Fruit fly (Drosophila melanogaster) whole organism, adult: ENCODE data around the gene CG33270.
A peak's percentile ranks its signal among the peaks of the same experiment; 100 is the strongest.

ENCODE experiments used
- CG11617 ChIP-seq: fragments of 200-800 bp; sonication (Bioruptor generic); optimal IDR thresholded peaks from 2 replicates; lab custom pipeline; 2017; ENCODE audit warnings: mild to moderate bottlenecking, missing biosample characterization, missing genetic modification reagents, missing genetic modification characterization
- CG12768 ChIP-seq: fragments of 200-800 bp; sonication (Bioruptor generic); optimal IDR thresholded peaks from 2 replicates; lab custom pipeline; 2017; ENCODE audit warnings: missing biosample characterization, missing genetic modification characterization, mild to moderate bottlenecking, moderate library complexity, missing genetic modification reagents
- CG14711 ChIP-seq: fragments of 200-800 bp; sonication (Bioruptor generic); optimal IDR thresholded peaks from 2 replicates; lab custom pipeline; 2018; ENCODE audit warnings: missing biosample characterization, mild to moderate bottlenecking, missing genetic modification characterization, moderate library complexity
- CG1620 ChIP-seq: fragments of 200-800 bp; sonication (Bioruptor generic); optimal IDR thresholded peaks from 2 replicates; lab custom pipeline; 2016; ENCODE audit warnings: missing biosample characterization, missing genetic modification characterization
- CG33017 ChIP-seq: fragments of 200-800 bp; sonication (Bioruptor generic); optimal IDR thresholded peaks from 2 replicates; lab custom pipeline; 2018; ENCODE audit warnings: missing biosample characterization, mild to moderate bottlenecking, missing genetic modification characterization, moderate library complexity
- CG5204 ChIP-seq: fragments of 200-800 bp; sonication (Bioruptor generic); optimal IDR thresholded peaks from 2 replicates; lab custom pipeline; 2016; ENCODE audit warnings: missing biosample characterization, missing genetic modification characterization
- CG7045 ChIP-seq: fragments of 200-800 bp; sonication (Bioruptor generic); optimal IDR thresholded peaks from 2 replicates; lab custom pipeline; 2017; ENCODE audit warnings: missing biosample characterization, mild to moderate bottlenecking, missing genetic modification characterization
- CG7101 ChIP-seq: fragments of 200-800 bp; sonication (Bioruptor generic); optimal IDR thresholded peaks from 2 replicates; lab custom pipeline; 2018; ENCODE audit warnings: missing biosample characterization, mild to moderate bottlenecking, missing genetic modification characterization, moderate library complexity
- Clk ChIP-seq: fragments of 200-800 bp; sonication (Bioruptor generic); optimal IDR thresholded peaks from 2 replicates; lab custom pipeline; 2017; ENCODE audit warnings: missing biosample characterization, missing genetic modification characterization
- Crg-1 ChIP-seq: fragments of 200-800 bp; sonication (Bioruptor generic); optimal IDR thresholded peaks from 2 replicates; lab custom pipeline; 2016; ENCODE audit warnings: missing biosample characterization, missing genetic modification characterization
- Hr96 ChIP-seq: fragments of 200-800 bp; sonication (Bioruptor generic); optimal IDR thresholded peaks from 2 replicates; lab custom pipeline; 2016; ENCODE audit warnings: missing biosample characterization, missing genetic modification characterization
- Mnt ChIP-seq: fragments of 200-800 bp; sonication (Bioruptor generic); optimal IDR thresholded peaks from 2 replicates; lab custom pipeline; 2016; ENCODE audit warnings: missing biosample characterization, mild to moderate bottlenecking, missing genetic modification characterization
- bab1 ChIP-seq: fragments of 200-800 bp; sonication (Bioruptor generic); optimal IDR thresholded peaks from 3 replicates; lab custom pipeline; 2019; ENCODE audit warnings: missing biosample characterization, mild to moderate bottlenecking, missing genetic modification characterization, moderate library complexity
- cic ChIP-seq: fragments of 200-800 bp; sonication (Bioruptor generic); optimal IDR thresholded peaks from 2 replicates; lab custom pipeline; 2017; ENCODE audit warnings: missing biosample characterization, mild to moderate bottlenecking, missing genetic modification characterization, moderate library complexity
- cnc ChIP-seq, 2 experiments: fragments of >200 bp; optimal IDR thresholded peaks; 2 replicates each; lab custom pipeline; 2017
- kay ChIP-seq: fragments of 200-800 bp; sonication (Bioruptor generic); peaks from one replicate; lab custom pipeline; 2016; ENCODE audit warnings: missing biosample characterization, missing genetic modification characterization, borderline replicate concordance
- ovo ChIP-seq: fragments of 200-800 bp; sonication (Bioruptor generic); optimal IDR thresholded peaks from 2 replicates; lab custom pipeline; 2016; ENCODE audit warnings: missing biosample characterization, missing genetic modification characterization
- pad ChIP-seq: fragments of 200-800 bp; sonication (Bioruptor generic); optimal IDR thresholded peaks from 3 replicates; lab custom pipeline; 2017; ENCODE audit warnings: missing biosample characterization, missing genetic modification characterization, mild to moderate bottlenecking, moderate library complexity, missing genetic modification reagents
- tj ChIP-seq: fragments of 200-800 bp; sonication (Bioruptor generic); optimal IDR thresholded peaks from 3 replicates; lab custom pipeline; 2017; ENCODE audit warnings: missing biosample characterization, mild to moderate bottlenecking, missing genetic modification characterization, moderate library complexity
- toe ChIP-seq: fragments of 200-800 bp; sonication (Bioruptor generic); optimal IDR thresholded peaks from 2 replicates; lab custom pipeline; 2016; ENCODE audit warnings: missing biosample characterization, missing genetic modification characterization

The CG33270 gene

DNA sequence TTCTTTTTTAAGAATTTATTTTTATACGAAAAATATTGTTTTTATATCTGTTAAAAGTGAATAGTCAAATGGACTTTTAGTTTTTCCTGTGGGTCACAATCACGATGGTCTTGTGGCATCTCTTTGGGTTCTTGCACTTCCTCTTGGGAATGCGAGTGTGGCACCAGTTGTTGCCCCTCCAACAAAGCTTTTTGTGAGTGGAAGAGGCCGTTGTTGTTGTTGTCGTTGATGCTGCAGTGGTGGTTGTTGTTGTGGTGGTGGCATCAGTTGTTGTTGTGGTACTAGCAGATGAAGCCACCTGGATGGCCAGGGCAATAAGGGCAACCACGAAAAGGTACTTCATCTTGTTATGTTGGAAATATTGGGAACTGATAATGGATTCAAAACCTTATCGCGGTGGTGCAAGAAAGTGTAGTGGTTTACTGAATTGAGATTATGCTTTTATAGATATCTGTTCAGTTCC lies at the start of gene CG33270:
Gene CG33270, minus strand, starts transcription at position 413 of the 463 bp plus-strand sequence.
- TF ChIP-seq CG7045 (GFP tag; lab: Kevin White, UChicago) (no peak), tj (GFP tag; lab: Kevin White, UChicago) (no peak), Hr96 (no peak), pad (GFP tag; lab: Kevin White, UChicago) (no peak), cnc (optimal IDR thresholded peaks at IDR 0.05; lab: Kevin White, UChicago) (no peak), toe (no peak), bab1 (GFP tag; lab: Kevin White, UChicago) (no peak), cic (no peak), CG14711 (no peak), ovo (GFP tag; lab: Kevin White, UChicago) (no peak), CG11617 (GFP tag; lab: Kevin White, UChicago) (no peak), CG1620 (GFP tag; lab: Kevin White, UChicago) (no peak), CG5204 (no peak)

DNA sequence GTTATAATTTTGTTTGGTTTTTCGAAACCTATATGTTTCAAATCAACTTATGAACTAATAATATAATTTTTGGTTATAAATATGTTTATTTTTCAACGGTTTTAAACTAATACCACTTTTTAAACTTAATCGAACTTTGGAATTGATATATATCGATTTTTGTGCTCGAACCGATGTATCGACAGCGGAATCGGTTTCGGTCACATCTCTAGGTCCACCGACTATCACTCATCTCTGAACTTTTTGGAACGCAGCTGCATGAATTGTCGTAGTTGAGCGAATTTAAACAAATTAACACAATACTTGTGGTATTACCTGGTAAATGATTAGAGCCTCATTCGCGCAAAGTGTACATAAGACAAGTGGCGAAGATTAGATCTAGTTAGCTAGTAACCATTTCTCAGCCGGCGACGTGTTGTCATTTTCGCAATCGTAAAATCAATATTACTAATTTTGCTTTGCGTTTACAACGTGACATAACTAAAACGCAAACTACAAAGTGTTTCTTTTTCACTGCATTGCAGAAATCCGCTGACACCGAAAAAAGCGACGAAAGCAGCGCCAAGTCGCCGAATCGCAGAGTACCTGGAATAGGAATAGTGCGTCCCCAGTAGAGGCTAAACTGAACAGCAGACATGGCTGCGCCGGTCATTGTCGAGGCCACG lies 49.5 kb upstream of the CG33270 start, which contains the start of gene Apt1:
Gene Apt1, plus strand, starts transcription at position 219 of the 665 bp plus-strand sequence.
- peak; percentile 58 for TF ChIP-seq toe
- TF ChIP-seq CG5204, result no peak
- peak; percentile 77 for TF ChIP-seq CG12768 (GFP tag; lab: Kevin White, UChicago)
- peak; percentile 83 for TF ChIP-seq tj (GFP tag; lab: Kevin White, UChicago)
- no peak for TF ChIP-seq Clk
- peak; percentile 24 for TF ChIP-seq CG11617 (GFP tag; lab: Kevin White, UChicago)
- no peak for TF ChIP-seq Hr96
- TF ChIP-seq cnc (optimal IDR thresholded peaks at IDR 0.05; lab: Kevin White, UChicago), result no peak
- TF ChIP-seq bab1 (GFP tag; lab: Kevin White, UChicago), result peak; percentile 48
- TF ChIP-seq ovo (GFP tag; lab: Kevin White, UChicago), result no peak
- peak; percentile 29 for TF ChIP-seq kay (GFP tag; lab: Kevin White, UChicago)
- TF ChIP-seq pad (GFP tag; lab: Kevin White, UChicago), result no peak
- no peak for TF ChIP-seq Crg-1 (GFP tag; lab: Kevin White, UChicago)
- TF ChIP-seq cic, result no peak
- TF ChIP-seq CG7045 (GFP tag; lab: Kevin White, UChicago), result no peak
- TF ChIP-seq Mnt, result peak; percentile 26
- peak; percentile 0 for TF ChIP-seq CG33017 (tag; lab: Kevin White, UChicago)
- no peak for TF ChIP-seq CG1620 (GFP tag; lab: Kevin White, UChicago)
- TF ChIP-seq CG14711, result peak; percentile 14
- TF ChIP-seq CG7101 (tag; lab: Kevin White, UChicago), result peak; percentile 24

DNA sequence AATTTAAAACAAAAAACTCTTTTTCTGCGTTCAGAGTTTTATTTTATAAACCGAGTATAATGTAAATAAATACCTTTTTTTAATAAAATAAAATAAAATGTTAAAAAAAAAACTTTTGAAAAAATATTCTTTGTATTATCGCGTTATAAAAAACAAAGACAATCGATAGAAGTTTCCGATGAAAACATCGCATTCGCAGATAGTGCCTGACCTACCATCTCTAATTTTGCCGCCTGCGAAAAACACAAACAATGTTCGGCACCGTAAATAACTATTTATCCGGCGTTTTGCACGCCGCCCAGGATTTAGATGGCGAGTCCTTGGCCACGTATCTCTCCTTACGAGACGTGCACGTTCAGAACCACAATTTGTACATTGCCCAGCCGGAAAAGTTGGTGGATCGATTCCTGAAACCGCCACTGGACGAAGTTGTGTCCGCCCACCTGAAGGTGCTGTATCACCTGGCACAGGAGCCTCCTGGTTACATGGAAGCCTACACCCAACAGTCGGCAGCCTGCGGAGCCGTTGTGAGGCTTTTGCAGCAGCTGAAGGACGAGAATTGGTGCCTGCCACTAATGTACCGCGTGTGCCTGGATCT lies 47.9 kb upstream of the CG33270 start, which contains the start of gene PCID2:
Gene PCID2, plus strand, starts transcription at position 213 of the 598 bp plus-strand sequence.
- TF ChIP-seq ovo (GFP tag; lab: Kevin White, UChicago), result no peak
- no peak for TF ChIP-seq CG7045 (GFP tag; lab: Kevin White, UChicago)
- TF ChIP-seq Hr96, result no peak
- no peak for TF ChIP-seq toe
- TF ChIP-seq bab1 (GFP tag; lab: Kevin White, UChicago), result no peak
- no peak for TF ChIP-seq CG5204
- TF ChIP-seq CG1620 (GFP tag; lab: Kevin White, UChicago), result no peak
- TF ChIP-seq CG12768 (GFP tag; lab: Kevin White, UChicago), result no peak
- no peak for TF ChIP-seq tj (GFP tag; lab: Kevin White, UChicago)
- no peak for TF ChIP-seq cnc (optimal IDR thresholded peaks at IDR 0.05; lab: Kevin White, UChicago)
- TF ChIP-seq Mnt, result no peak
- no peak for TF ChIP-seq pad (GFP tag; lab: Kevin White, UChicago)
- no peak for TF ChIP-seq CG14711
- TF ChIP-seq Crg-1 (GFP tag; lab: Kevin White, UChicago), result no peak

DNA sequence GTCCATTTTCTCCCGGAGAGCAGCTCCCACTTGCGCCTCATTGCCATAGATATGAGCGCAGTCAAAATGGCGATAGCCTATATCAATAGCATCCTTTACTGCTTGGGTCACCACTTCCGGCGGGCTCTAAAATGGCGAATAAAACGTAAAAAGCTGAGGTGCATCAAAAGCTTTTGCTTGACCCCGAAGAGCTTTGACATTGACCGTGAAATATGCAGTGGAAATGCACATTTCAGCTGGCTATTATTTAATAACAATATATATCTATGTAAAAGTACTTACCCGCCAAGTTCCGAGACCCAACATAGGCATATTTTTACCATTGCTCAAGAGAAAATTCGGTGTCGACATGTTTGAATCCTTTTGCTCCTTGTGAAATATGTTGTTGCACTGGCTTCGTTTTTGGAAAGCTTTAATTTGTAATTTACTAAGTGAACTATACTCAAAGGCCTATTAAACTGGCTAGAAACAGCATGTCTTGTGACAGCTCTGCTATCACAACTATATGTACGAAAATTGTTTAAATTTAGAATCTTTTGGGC lies 47.3 kb upstream of the CG33270 start, which contains the start of gene CG6083:
Gene CG6083, minus strand, starts transcription at position 492 of the 542 bp plus-strand sequence.
- TF ChIP-seq ovo (GFP tag; lab: Kevin White, UChicago) (no peak), kay (GFP tag; lab: Kevin White, UChicago) (peak; percentile 67)

DNA sequence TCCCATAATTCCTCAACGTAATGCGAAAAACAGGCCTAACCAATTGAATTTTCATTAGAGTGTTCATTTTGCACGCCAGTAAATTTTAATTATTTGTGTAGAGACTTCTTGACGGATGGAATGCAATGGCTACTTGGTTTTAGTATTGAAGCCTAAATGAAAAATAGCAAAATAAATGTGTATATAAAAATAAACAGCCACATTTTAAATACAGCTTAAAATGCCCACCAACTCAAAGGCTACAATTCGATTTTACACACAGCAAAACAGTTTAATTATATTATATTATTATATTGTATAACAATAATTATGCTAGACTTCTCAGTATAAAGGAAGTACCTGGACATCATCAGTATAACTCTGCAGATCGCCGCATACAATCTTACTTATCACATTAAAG lies 45.9 kb upstream of the CG33270 start, which contains the start of gene Akr1B:
Gene Akr1B, minus strand, starts transcription at position 101 of the 400 bp plus-strand sequence.
- TF ChIP-seq bab1 (GFP tag; lab: Kevin White, UChicago) (no peak), cic (no peak), Crg-1 (GFP tag; lab: Kevin White, UChicago) (no peak), kay (GFP tag; lab: Kevin White, UChicago) (no peak), ovo (GFP tag; lab: Kevin White, UChicago) (no peak), CG33017 (tag; lab: Kevin White, UChicago) (no peak), CG7045 (GFP tag; lab: Kevin White, UChicago) (no peak), CG7101 (tag; lab: Kevin White, UChicago) (no peak), Hr96 (no peak), CG11617 (GFP tag; lab: Kevin White, UChicago) (no peak), Mnt (no peak), pad (GFP tag; lab: Kevin White, UChicago) (no peak)
